Worm (Caenorhabditis elegans): ENCODE measurements around the gene unc-116.

ce11 chrIII:8401887-8402286, 46.9 kb upstream of the unc-116 start, which contains the start of gene lap-1:
- no peak for TF ChIP-seq ahr-1 (tag; optimal IDR thresholded peaks at IDR 0.05)
- no peak for TF ChIP-seq eyg-1 (tag; optimal IDR thresholded peaks at IDR 0.05)
- TF ChIP-seq Y22D7AL.16 (tag; optimal IDR thresholded peaks at IDR 0.05) = no peak
- TF ChIP-seq sox-4 (tag; optimal IDR thresholded peaks at IDR 0.05) = no peak
- TF ChIP-seq hlh-30 (tag; optimal IDR thresholded peaks at IDR 0.05; ENCODE audit: insufficient read depth) = no peak
- TF ChIP-seq tbx-2 (tag; optimal IDR thresholded peaks at IDR 0.05) = no peak
- no peak for TF ChIP-seq dmd-4 (tag; optimal IDR thresholded peaks at IDR 0.05; ENCODE audit: borderline replicate concordance)
- no peak for TF ChIP-seq ztf-16 (tag; optimal IDR thresholded peaks at IDR 0.05)

Measured in whole organism, late embryonic.